Fruit fly (Drosophila melanogaster): Measurements from ENCODE around the gene CG33116.

The CG33116 gene

dm6 chr2L:19575626-19576298 lies 42.5 kb downstream of the CG33116 start (continued):
- TF ChIP-seq Optix (GFP tag; IDR thresholded peaks at IDR 0.05) (peak; percentile 94), CG2199 (GFP tag; IDR thresholded peaks at IDR 0.05) (peak; percentile 58; the same call in 1 of the 3 replicates), CG13775 (GFP tag; optimal IDR thresholded peaks at IDR 0.05) (peak; percentile 97), amos (GFP tag; IDR thresholded peaks at IDR 0.05; ENCODE audit: partially characterized antibody) (peak; percentile 27; the same call in 1 of the 2 replicates), Oli (tag; optimal IDR thresholded peaks at IDR 0.05) (peak; percentile 98), slou (GFP tag; optimal IDR thresholded peaks at IDR 0.05) (peak; percentile 96), bigmax (GFP tag; optimal IDR thresholded peaks at IDR 0.05) (peak; percentile 26), row (GFP tag; IDR thresholded peaks at IDR 0.05) (peak; percentile 95), CG11093 (GFP tag; IDR thresholded peaks at IDR 0.05) (peak; percentile 94), ems (GFP tag; optimal IDR thresholded peaks at IDR 0.05) (peak; percentile 98), ro (GFP tag; IDR thresholded peaks at IDR 0.05) (peak; percentile 76), pfk (GFP tag; optimal IDR thresholded peaks at IDR 0.05) (peak; percentile 100), fd96Cb (tag; optimal IDR thresholded peaks at IDR 0.05) (peak; percentile 97), unc-4 (GFP tag; IDR thresholded peaks at IDR 0.05; ENCODE audit: partially characterized antibody) (no peak), slbo (GFP tag; IDR thresholded peaks at IDR 0.05) (peak; percentile 96), dmrt11E (tag; optimal IDR thresholded peaks at IDR 0.05) (peak; percentile 95), gro (GFP tag; optimal IDR thresholded peaks at IDR 0.05) (peak; percentile 98), Ssrp (tag; optimal IDR thresholded peaks at IDR 0.05) (peak; percentile 97), dmrt99B (tag; optimal IDR thresholded peaks at IDR 0.05) (peak; percentile 97), CG10267 (tag; optimal IDR thresholded peaks at IDR 0.05) (peak; percentile 90), CG2120 (GFP tag; optimal IDR thresholded peaks at IDR 0.05) (peak; percentile 98), onecut (GFP tag; IDR thresholded peaks at IDR 0.05) (peak; percentile 73), CG5953 (GFP tag; IDR thresholded peaks at IDR 0.05) (peak; percentile 70), gsb-n (tag; optimal IDR thresholded peaks at IDR 0.05) (peak; percentile 96), Dip2 (GFP tag; IDR thresholded peaks at IDR 0.05) (peak; percentile 67), CG10462 (GFP tag; optimal IDR thresholded peaks at IDR 0.05) (peak; percentile 96), fd64A (GFP tag; optimal IDR thresholded peaks at IDR 0.05) (peak; percentile 81), mirr (GFP tag; optimal IDR thresholded peaks at IDR 0.05) (peak; percentile 78), Vsx1 (GFP tag; optimal IDR thresholded peaks at IDR 0.05) (peak; percentile 87), CG4282 (GFP tag; optimal IDR thresholded peaks at IDR 0.05) (peak; percentile 93), CG14860 (GFP tag; IDR thresholded peaks at IDR 0.05; ENCODE audit: partially characterized antibody) (no peak), Gsc (GFP tag; IDR thresholded peaks at IDR 0.05) (no peak), Taf1 (GFP tag; IDR thresholded peaks at IDR 0.05) (peak; percentile 87), ash1 (GFP tag; optimal IDR thresholded peaks at IDR 0.05) (no peak), Rx (GFP tag; IDR thresholded peaks at IDR 0.05) (peak; percentile 92), Blimp-1 (GFP tag; optimal IDR thresholded peaks at IDR 0.05) (peak; percentile 94), CG11560 (tag; IDR thresholded peaks at IDR 0.05) (peak; percentile 90), bsh (GFP tag; optimal IDR thresholded peaks at IDR 0.05) (peak; percentile 92 to 94), Fer2 (tag; optimal IDR thresholded peaks at IDR 0.05) (peak; percentile 83), CG6813 (GFP tag; optimal IDR thresholded peaks at IDR 0.05) (peak; percentile 86), exex (tag; optimal IDR thresholded peaks at IDR 0.05) (peak; percentile 67), zen (tag; optimal IDR thresholded peaks at IDR 0.05) (peak; percentile 82), Gug (GFP tag; IDR thresholded peaks at IDR 0.05) (peak; percentile 97), CG15696 (tag; optimal IDR thresholded peaks at IDR 0.05) (peak; percentile 87), CG13424 (tag; optimal IDR thresholded peaks at IDR 0.05) (peak; percentile 96), Atf-2 (GFP tag; optimal IDR thresholded peaks at IDR 0.05) (peak; percentile 97), CG1529 (GFP tag; optimal IDR thresholded peaks at IDR 0.05) (peak; percentile 91), CG2116 (GFP tag; optimal IDR thresholded peaks at IDR 0.05) (peak; percentile 87), salm (tag; optimal IDR thresholded peaks at IDR 0.05) (peak; percentile 79)
